Worm (Caenorhabditis elegans) whole organism, L1 larva: ENCODE data around the gene C01G10.4.
A peak's percentile ranks its signal among the peaks of the same experiment; 100 is the strongest.

Experiments used
- C16A3.4 ChIP-seq: fragments of 150-350 bp; optimal IDR thresholded peaks from 2 replicates; lab custom pipeline; 2014; ENCODE audit warnings: missing biosample characterization, missing genetic modification characterization
- C34B4.2 ChIP-seq: sonication (generic microtip); optimal IDR thresholded peaks from 2 replicates; lab custom pipeline; 2017; ENCODE audit warnings: mild to moderate bottlenecking, missing genetic modification characterization, missing compliant biosample characterization
- Y116A8C.19 ChIP-seq: sonication (generic microtip); optimal IDR thresholded peaks from 2 replicates; lab custom pipeline; 2016; ENCODE audit warnings: missing compliant biosample characterization, missing genetic modification characterization, borderline replicate concordance
- aha-1 ChIP-seq: fragments of 150-350 bp; optimal IDR thresholded peaks from 2 replicates; lab custom pipeline; 2014; ENCODE audit warnings: missing biosample characterization, missing genetic modification characterization
- alr-1 ChIP-seq: fragments of 200-800 bp; sonication (Bioruptor generic); optimal IDR thresholded peaks from 2 replicates; lab custom pipeline; 2018; ENCODE audit warnings: borderline replicate concordance, mild to moderate bottlenecking, missing genetic modification characterization, missing compliant biosample characterization
- aly-2 ChIP-seq: fragments of 150-350 bp; optimal IDR thresholded peaks from 2 replicates; lab custom pipeline; 2014; ENCODE audit warnings: missing biosample characterization, missing genetic modification characterization
- ama-1 ChIP-seq: fragments of 150-350 bp; optimal IDR thresholded peaks from 2 replicates; lab custom pipeline; 2014
- ceh-8 ChIP-seq: fragments of 200-800 bp; sonication (Bioruptor generic); optimal IDR thresholded peaks from 2 replicates; lab custom pipeline; 2018; ENCODE audit warnings: mild to moderate bottlenecking, missing genetic modification characterization, moderate library complexity, missing compliant biosample characterization
- ceh-88 ChIP-seq: fragments of 200-800 bp; sonication (Bioruptor generic); IDR thresholded peaks from 2 replicates; pipeline ENCODE4 v1.3.6; 2022; ENCODE audit warnings: missing genetic modification characterization, missing compliant biosample characterization
- ceh-90 ChIP-seq: sonication (generic microtip); optimal IDR thresholded peaks from 2 replicates; lab custom pipeline; 2016; ENCODE audit warnings: missing genetic modification characterization, missing compliant biosample characterization
- ces-1 ChIP-seq: fragments of 150-350 bp; optimal IDR thresholded peaks from 2 replicates; lab custom pipeline; 2014; ENCODE audit warnings: missing biosample characterization, missing genetic modification reagents, missing genetic modification characterization
- dpl-1 ChIP-seq, 3 experiments: fragments of 150-350 bp in 2 of 3; sonication (generic microtip) in 1 of 3; optimal IDR thresholded peaks; 2 replicates each; lab custom pipeline; 2014 to 2017; ENCODE audit warnings: missing biosample characterization in 3 of 3, missing genetic modification characterization in 3 of 3, missing genetic modification reagents in 3 of 3
- dsc-1 ChIP-seq: sonication (generic microtip); optimal IDR thresholded peaks from 2 replicates; lab custom pipeline; 2016; ENCODE audit warnings: mild to moderate bottlenecking, missing genetic modification characterization, missing compliant biosample characterization
- efl-1 ChIP-seq, 4 experiments: fragments of 150-350 bp; optimal IDR thresholded peaks in 3 of 4; peaks in 1 of 4; 1 replicate in 1 of 4; 2 replicates in 3 of 4; lab custom pipeline; 2014; ENCODE audit warnings: missing biosample characterization in 2 of 4, missing genetic modification characterization in 2 of 4, missing genetic modification reagents in 2 of 4
- efl-3 ChIP-seq: fragments of 200-800 bp; sonication (Bioruptor generic); optimal IDR thresholded peaks from 2 replicates; lab custom pipeline; 2018; ENCODE audit warnings: mild to moderate bottlenecking, missing genetic modification characterization, missing compliant biosample characterization
- elt-2 ChIP-seq: sonication (generic microtip); optimal IDR thresholded peaks from 2 replicates; lab custom pipeline; 2016; ENCODE audit warnings: missing genetic modification characterization, mild to moderate bottlenecking, inconsistent platforms, missing compliant biosample characterization, missing genetic modification reagents
- elt-3 ChIP-seq, 6 experiments: fragments of 150-350 bp in 1 of 6; sonication (generic microtip); optimal IDR thresholded peaks; 2 replicates each; lab custom pipeline; 2017 to 2018; ENCODE audit warnings: missing biosample characterization in 6 of 6, missing genetic modification characterization in 6 of 6, inconsistent platforms in 1 of 6
- fkh-4 ChIP-seq: sonication (generic microtip); optimal IDR thresholded peaks from 2 replicates; lab custom pipeline; 2016; ENCODE audit warnings: missing compliant biosample characterization, missing genetic modification characterization, borderline replicate concordance
- fkh-8 ChIP-seq: sonication (generic microtip); optimal IDR thresholded peaks from 2 replicates; lab custom pipeline; 2016; ENCODE audit warnings: mild to moderate bottlenecking, missing genetic modification characterization, missing compliant biosample characterization
- hlh-4 ChIP-seq: sonication (generic microtip); optimal IDR thresholded peaks from 2 replicates; lab custom pipeline; 2016; ENCODE audit warnings: mild to moderate bottlenecking, missing genetic modification characterization, missing compliant biosample characterization
- irx-1 ChIP-seq: sonication (generic microtip); optimal IDR thresholded peaks from 2 replicates; lab custom pipeline; 2016; ENCODE audit warnings: missing genetic modification characterization, missing compliant biosample characterization
- isw-1 ChIP-seq: fragments of 200-800 bp; sonication (Bioruptor generic); IDR thresholded peaks from 2 replicates; pipeline ENCODE4 v1.3.6; 2022; ENCODE audit warnings: missing genetic modification characterization, missing compliant biosample characterization
- jun-1 ChIP-seq: fragments of 150-350 bp; optimal IDR thresholded peaks from 2 replicates; lab custom pipeline; 2014; ENCODE audit warnings: missing biosample characterization, missing genetic modification reagents, missing genetic modification characterization
- lin-13 ChIP-seq: fragments of 150-350 bp; optimal IDR thresholded peaks from 2 replicates; lab custom pipeline; 2014; ENCODE audit warnings: missing biosample characterization, missing genetic modification reagents, missing genetic modification characterization
- lin-14 ChIP-seq: fragments of 200-800 bp; sonication (Bioruptor generic); optimal IDR thresholded peaks from 2 replicates; lab custom pipeline; 2018; ENCODE audit warnings: mild to moderate bottlenecking, missing genetic modification characterization, moderate library complexity, missing compliant biosample characterization
- lin-35 ChIP-seq, 2 experiments: fragments of 150-350 bp; optimal IDR thresholded peaks; 2 replicates each; lab custom pipeline; 2014; ENCODE audit warnings: missing biosample characterization in 2 of 2, missing genetic modification characterization in 2 of 2, missing genetic modification reagents in 2 of 2
- lin-39 ChIP-seq: fragments of 150-350 bp; optimal IDR thresholded peaks from 2 replicates; lab custom pipeline; 2014; ENCODE audit warnings: missing biosample characterization, missing genetic modification reagents, missing genetic modification characterization
- lir-3 ChIP-seq: sonication (generic microtip); optimal IDR thresholded peaks from 2 replicates; lab custom pipeline; 2016; ENCODE audit warnings: mild to moderate bottlenecking, missing genetic modification characterization, moderate library complexity, missing compliant biosample characterization; ENCODE audit not compliant: poor library complexity
- lsy-2 ChIP-seq, 2 experiments: fragments of 150-350 bp; optimal IDR thresholded peaks; 2 replicates each; lab custom pipeline; 2014; ENCODE audit warnings: missing biosample characterization in 2 of 2, missing genetic modification characterization in 2 of 2
- mdl-1 ChIP-seq, 2 experiments: fragments of 150-350 bp; optimal IDR thresholded peaks; 2 replicates each; lab custom pipeline; 2014 to 2017; ENCODE audit warnings: missing biosample characterization in 2 of 2, missing genetic modification characterization in 2 of 2, inconsistent platforms in 1 of 2
- mef-2 ChIP-seq: fragments of 150-350 bp; optimal IDR thresholded peaks from 2 replicates; lab custom pipeline; 2014; ENCODE audit warnings: missing biosample characterization, missing genetic modification characterization
- nhr-11 ChIP-seq: fragments of 150-350 bp; optimal IDR thresholded peaks from 2 replicates; lab custom pipeline; 2014; ENCODE audit warnings: missing biosample characterization, missing genetic modification characterization
- nhr-12 ChIP-seq: sonication (generic microtip); optimal IDR thresholded peaks from 2 replicates; lab custom pipeline; 2017; ENCODE audit warnings: missing biosample characterization, missing genetic modification characterization
- nhr-19 ChIP-seq: fragments of 200-800 bp; sonication (Bioruptor generic); conservative IDR thresholded peaks from 2 replicates; pipeline ENCODE4 v1.3.6; 2022; ENCODE audit warnings: missing genetic modification characterization, missing compliant biosample characterization
- nhr-47 ChIP-seq: sonication (generic microtip); optimal IDR thresholded peaks from 2 replicates; lab custom pipeline; 2016; ENCODE audit warnings: mild to moderate bottlenecking, missing genetic modification characterization, moderate library complexity, missing compliant biosample characterization
- nhr-77 ChIP-seq: fragments of 150-350 bp; optimal IDR thresholded peaks from 2 replicates; lab custom pipeline; 2014; ENCODE audit warnings: missing biosample characterization, missing genetic modification characterization
- nhr-84 ChIP-seq: sonication (generic microtip); optimal IDR thresholded peaks from 2 replicates; lab custom pipeline; 2017; ENCODE audit warnings: missing biosample characterization, missing genetic modification characterization
- nhr-85 ChIP-seq: sonication (generic microtip); peaks from one replicate; lab custom pipeline; 2016; ENCODE audit warnings: missing genetic modification characterization, inconsistent platforms, missing compliant biosample characterization
- pag-3 ChIP-seq: sonication (generic microtip); optimal IDR thresholded peaks from 2 replicates; lab custom pipeline; 2017; ENCODE audit warnings: missing genetic modification characterization, mild to moderate bottlenecking, missing compliant biosample characterization, antibody characterized with exemption, borderline replicate concordance; ENCODE audit not compliant: insufficient read depth
- skn-1 ChIP-seq: fragments of 150-350 bp; optimal IDR thresholded peaks from 2 replicates; lab custom pipeline; 2014; ENCODE audit warnings: missing biosample characterization, missing genetic modification characterization
- snu-23 ChIP-seq: sonication (generic microtip); optimal IDR thresholded peaks from 2 replicates; lab custom pipeline; 2016; ENCODE audit warnings: missing genetic modification characterization, missing compliant biosample characterization
- sptf-1 ChIP-seq: fragments of 150-350 bp; optimal IDR thresholded peaks from 2 replicates; lab custom pipeline; 2014; ENCODE audit warnings: missing biosample characterization, missing genetic modification characterization
- tbx-2 ChIP-seq: sonication (generic microtip); optimal IDR thresholded peaks from 2 replicates; lab custom pipeline; 2016; ENCODE audit warnings: missing genetic modification characterization, missing compliant biosample characterization
- tlp-1 ChIP-seq: fragments of 150-350 bp; optimal IDR thresholded peaks from 2 replicates; lab custom pipeline; 2014; ENCODE audit warnings: missing biosample characterization, missing genetic modification characterization
- unc-130 ChIP-seq: fragments of 150-350 bp; optimal IDR thresholded peaks from 2 replicates; lab custom pipeline; 2017; ENCODE audit warnings: missing biosample characterization, missing genetic modification characterization, inconsistent platforms
- unc-30 ChIP-seq: sonication (generic microtip); optimal IDR thresholded peaks from 2 replicates; lab custom pipeline; 2017; ENCODE audit warnings: missing biosample characterization, missing genetic modification characterization
- unc-62 ChIP-seq: fragments of 150-350 bp; optimal IDR thresholded peaks from 2 replicates; lab custom pipeline; 2014; ENCODE audit warnings: missing biosample characterization, missing genetic modification reagents, missing genetic modification characterization
- unc-86 ChIP-seq: sonication (generic microtip); optimal IDR thresholded peaks from 2 replicates; lab custom pipeline; 2016; ENCODE audit warnings: missing genetic modification characterization, missing compliant biosample characterization
- unc-98 ChIP-seq: fragments of 200-800 bp; sonication (Bioruptor generic); IDR thresholded peaks from 2 replicates; pipeline ENCODE4 v1.3.6; 2022; ENCODE audit warnings: missing genetic modification characterization, missing compliant biosample characterization
- vab-15 ChIP-seq: sonication (generic microtip); optimal IDR thresholded peaks from 2 replicates; lab custom pipeline; 2017; ENCODE audit warnings: missing genotype, mild to moderate bottlenecking, missing genetic modification characterization, missing compliant biosample characterization
- xbp-1 ChIP-seq: sonication (generic microtip); optimal IDR thresholded peaks from 2 replicates; lab custom pipeline; 2016; ENCODE audit warnings: missing genetic modification characterization, missing compliant biosample characterization
- ztf-11 ChIP-seq, 2 experiments: sonication (generic microtip); optimal IDR thresholded peaks; 2 replicates each; lab custom pipeline; 2016 to 2017; ENCODE audit warnings: missing genetic modification characterization in 2 of 2, missing biosample characterization in 1 of 2, missing compliant biosample characterization in 1 of 2

Gene C01G10.4

DNA sequence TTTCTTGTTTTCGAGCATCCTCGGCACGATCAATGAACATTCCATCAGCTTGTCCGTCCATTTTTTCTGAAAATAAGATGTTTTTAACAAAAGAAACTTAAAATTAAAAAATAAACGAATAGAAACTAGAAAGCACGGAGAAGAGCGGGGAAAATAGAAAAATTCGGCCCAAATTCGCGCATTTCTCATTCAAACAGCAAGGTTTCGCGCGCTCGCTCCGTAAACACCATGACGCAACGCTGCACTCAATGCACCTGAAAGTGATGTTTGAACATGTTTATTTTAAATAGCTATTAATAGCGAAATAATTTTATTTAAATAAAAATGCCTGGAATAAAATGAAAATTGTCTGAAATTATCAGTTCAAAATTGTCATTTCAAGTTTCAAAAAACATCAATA, 30.0 kb upstream of the C01G10.4 start, which contains the start of the genes mcm-3 and C25D7.15 (continued):
- TF ChIP-seq nhr-19 (no peak), unc-30 (tag; lab: Kevin White, UChicago) (no peak), aly-2 (tag; lab: Kevin White, UChicago) (no peak), elt-3 (tag; optimal IDR thresholded peaks at IDR 0.05; lab: Kevin White, UChicago) (peak in 1 of 6 experiments; percentile 8), mef-2 (no peak), xbp-1 (tag; lab: Kevin White, UChicago) (no peak), fkh-4 (tag; lab: Kevin White, UChicago) (no peak), elt-2 (tag; lab: Kevin White, UChicago) (no peak), lin-39 (no peak), irx-1 (tag; lab: Kevin White, UChicago) (no peak), unc-86 (tag; lab: Kevin White, UChicago) (no peak), lin-35 (GFP tag; optimal IDR thresholded peaks at IDR 0.05; lab: Kevin White, UChicago) (peak; percentile 71 to 90), isw-1 (GFP tag; lab: Robert Waterston, UW) (no peak), unc-130 (peak; percentile 67), dpl-1 (GFP tag; optimal IDR thresholded peaks at IDR 0.05; lab: Kevin White, UChicago) (peak; percentile 82 to 89 (median 85)), ces-1 (no peak), lin-13 (GFP tag; lab: Kevin White, UChicago) (no peak), lsy-2 (tag; optimal IDR thresholded peaks at IDR 0.05; lab: Kevin White, UChicago) (peak; percentile 17 to 47), Y116A8C.19 (no peak), aha-1 (tag; lab: Kevin White, UChicago) (no peak), unc-62 (GFP tag; lab: Kevin White, UChicago) (no peak), fkh-8 (tag; lab: Kevin White, UChicago) (no peak), nhr-85 (tag; lab: Kevin White, UChicago) (peak; percentile 38), hlh-4 (tag; lab: Kevin White, UChicago) (no peak), ceh-8 (GFP tag; lab: Kevin White, UChicago) (no peak), nhr-77 (tag; lab: Kevin White, UChicago) (no peak), skn-1 (peak; percentile 37), efl-3 (GFP tag; lab: Kevin White, UChicago) (no peak), tbx-2 (peak; percentile 6), mdl-1 (tag; optimal IDR thresholded peaks at IDR 0.05; lab: Kevin White, UChicago) (no peak), C16A3.4 (tag; lab: Kevin White, UChicago) (peak; percentile 34), jun-1 (tag; lab: Kevin White, UChicago) (no peak), nhr-11 (tag; lab: Kevin White, UChicago) (no peak), nhr-12 (tag; lab: Kevin White, UChicago) (no peak), unc-98 (GFP tag; lab: Robert Waterston, UW) (no peak), efl-1 (optimal IDR thresholded peaks at IDR 0.05; lab: Kevin White, UChicago) (peak; percentile 67 to 87), efl-1 (GFP tag; optimal IDR thresholded peaks at IDR 0.05 in 1 of 2; lab: Kevin White, UChicago) (peak; percentile 88 to 98), ztf-11 (tag; optimal IDR thresholded peaks at IDR 0.05; lab: Kevin White, UChicago) (no peak), nhr-84 (tag; lab: Kevin White, UChicago) (no peak), nhr-47 (tag; lab: Kevin White, UChicago) (peak; percentile 25), ceh-90 (tag; lab: Kevin White, UChicago) (no peak), lin-14 (GFP tag; lab: Kevin White, UChicago) (no peak), dsc-1 (tag; lab: Kevin White, UChicago) (no peak), lir-3 (no peak), vab-15 (tag; lab: Kevin White, UChicago) (no peak), sptf-1 (no peak), ceh-88 (GFP tag; lab: Robert Waterston, UW) (no peak), C34B4.2 (no peak), ama-1 (lab: Kevin White, UChicago) (no peak), snu-23 (GFP tag; lab: Kevin White, UChicago) (peak; percentile 49), pag-3 (no peak), tlp-1 (tag; lab: Kevin White, UChicago) (no peak), alr-1 (tag; lab: Kevin White, UChicago) (no peak)
- TF ChIP-seq, all 84 proteins: peak for 21
